Worm (Caenorhabditis elegans): ENCODE measurements around the gene T09B9.3.
A peak's percentile ranks its signal among the peaks of the same experiment; 100 is the strongest.

T09B9.3 gene

ce11 chrX:9737730-9738129, 23.4 kb downstream of the T09B9.3 start, which contains the start of gene F15G9.5 (continued):
- TF ChIP-seq hlh-6 (tag; optimal IDR thresholded peaks at IDR 0.05) (peak; percentile 65), unc-42 (tag; optimal IDR thresholded peaks at IDR 0.05) (peak; percentile 35), dmd-4 (tag; optimal IDR thresholded peaks at IDR 0.05; ENCODE audit: borderline replicate concordance) (no peak), ceh-22 (tag; optimal IDR thresholded peaks at IDR 0.05) (no peak), npax-4 (tag; optimal IDR thresholded peaks at IDR 0.05) (no peak), madf-2 (tag; optimal IDR thresholded peaks at IDR 0.05) (no peak), ttx-3 (tag; optimal IDR thresholded peaks at IDR 0.05) (no peak), pax-1 (tag; optimal IDR thresholded peaks at IDR 0.05) (no peak), ceh-9 (tag; optimal IDR thresholded peaks at IDR 0.05) (no peak), ceh-6 (GFP tag; optimal IDR thresholded peaks at IDR 0.05) (no peak), ceh-31 (tag; optimal IDR thresholded peaks at IDR 0.05) (peak; percentile 52), nhr-11 (tag; optimal IDR thresholded peaks at IDR 0.05) (no peak), fkh-10 (GFP tag; optimal IDR thresholded peaks at IDR 0.05) (no peak), ceh-45 (GFP tag; IDR thresholded peaks at IDR 0.05) (no peak), ceh-19 (GFP tag; optimal IDR thresholded peaks at IDR 0.05) (peak; percentile 50), gmeb-2 (tag; optimal IDR thresholded peaks at IDR 0.05) (no peak), hlh-8 (tag; optimal IDR thresholded peaks at IDR 0.05) (no peak)

ce11 chrX:9735479-9735878, 25.7 kb downstream of the T09B9.3 start:
- TF ChIP-seq elt-2 (tag; optimal IDR thresholded peaks at IDR 0.05) (no peak), unc-55 (GFP tag; optimal IDR thresholded peaks at IDR 0.05) (peak; percentile 66), ceh-34 (tag; optimal IDR thresholded peaks at IDR 0.05) (peak; percentile 4)

DNA sequence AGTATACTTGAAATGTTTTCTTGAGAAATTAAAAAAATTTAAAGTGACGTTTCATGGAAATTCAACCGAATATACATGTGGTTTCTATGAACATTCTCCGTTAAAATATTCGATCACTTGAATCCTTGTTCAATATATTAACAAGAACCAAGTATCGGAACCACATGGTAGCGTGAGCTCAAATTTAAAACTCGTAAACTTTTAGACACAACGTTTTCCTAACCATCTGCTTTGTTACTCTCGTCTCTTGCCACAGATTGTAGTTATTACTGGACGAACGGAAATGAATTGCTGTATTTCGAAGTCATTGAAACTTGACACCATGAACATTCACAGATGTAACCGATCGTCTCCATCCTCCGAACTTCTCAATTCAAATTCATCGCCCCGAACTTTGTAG, 42.1 kb downstream of the T09B9.3 start:
- TF ChIP-seq lin-11 (tag; optimal IDR thresholded peaks at IDR 0.05) = no peak
- no peak for TF ChIP-seq ceh-2 (tag; optimal IDR thresholded peaks at IDR 0.05)
- no peak for TF ChIP-seq ceh-45 (GFP tag; IDR thresholded peaks at IDR 0.05)
- TF ChIP-seq K02D7.2 (tag; optimal IDR thresholded peaks at IDR 0.05) = no peak
- no peak for TF ChIP-seq pha-4 (tag; optimal IDR thresholded peaks at IDR 0.05)
- TF ChIP-seq ama-1 (optimal IDR thresholded peaks at IDR 0.05) = no peak
- no peak for TF ChIP-seq ceh-6 (GFP tag; optimal IDR thresholded peaks at IDR 0.05)
- no peak for TF ChIP-seq elt-4 (tag; optimal IDR thresholded peaks at IDR 0.05)
- TF ChIP-seq npax-4 (tag; optimal IDR thresholded peaks at IDR 0.05) = no peak
- TF ChIP-seq lim-6 (tag; optimal IDR thresholded peaks at IDR 0.05) = no peak
- no peak for TF ChIP-seq ztf-16 (tag; optimal IDR thresholded peaks at IDR 0.05)
- no peak for TF ChIP-seq ceh-9 (tag; optimal IDR thresholded peaks at IDR 0.05)
- no peak for TF ChIP-seq pag-3 (tag; optimal IDR thresholded peaks at IDR 0.05; ENCODE audit: borderline replicate concordance)
- TF ChIP-seq gmeb-2 (tag; optimal IDR thresholded peaks at IDR 0.05) = no peak
- no peak for TF ChIP-seq syd-9 (tag; optimal IDR thresholded peaks at IDR 0.05)
- TF ChIP-seq eyg-1 (tag; optimal IDR thresholded peaks at IDR 0.05) = no peak
- no peak for TF ChIP-seq hlh-13 (GFP tag; optimal IDR thresholded peaks at IDR 0.05)

ce11 chrX:9717265-9717664, 43.9 kb downstream of the T09B9.3 start, which contains the start of gene him-4:
TSS of gene him-4 (plus strand) at chrX:9717565.
- TF ChIP-seq ceh-30 (tag; optimal IDR thresholded peaks at IDR 0.05) (no peak), ceh-14 (tag; optimal IDR thresholded peaks at IDR 0.05) (no peak), ceh-34 (tag; optimal IDR thresholded peaks at IDR 0.05) (no peak), mec-3 (tag; optimal IDR thresholded peaks at IDR 0.05; ENCODE audit: borderline replicate concordance) (no peak), che-1 (tag; optimal IDR thresholded peaks at IDR 0.05) (no peak)

ce11 chrX:9713613-9714012, 47.6 kb downstream of the T09B9.3 start, which contains the start of gene F15G9.2:
TSS of gene F15G9.2 (minus strand) at chrX:9713713.
- TF ChIP-seq odd-2 (tag; optimal IDR thresholded peaks at IDR 0.05) = no peak
- TF ChIP-seq mec-3 (tag; optimal IDR thresholded peaks at IDR 0.05; ENCODE audit: borderline replicate concordance) = no peak
- TF ChIP-seq ztf-16 (tag; optimal IDR thresholded peaks at IDR 0.05) = no peak

Data from whole organism, late embryonic.